Worm (Caenorhabditis elegans) whole organism, mixed stage, embryonic: Measurements from ENCODE around the gene rpl-6.

Experiments
- flh-1 ChIP-seq: fragments of 200-800 bp; sonication (Bioruptor generic); optimal IDR thresholded peaks from 2 replicates; lab custom pipeline; 2018; ENCODE audit warnings: mild to moderate bottlenecking, missing genetic modification characterization, moderate library complexity, missing compliant biosample characterization
- lin-13 ChIP-seq: fragments of 150-350 bp; optimal IDR thresholded peaks from 2 replicates; lab custom pipeline; 2014; ENCODE audit warnings: missing biosample characterization, missing genetic modification characterization
- pha-4 ChIP-seq: fragments of 150-350 bp; optimal IDR thresholded peaks from 2 replicates; lab custom pipeline; 2018; ENCODE audit warnings: missing biosample characterization, missing genetic modification reagents, missing genetic modification characterization
- snpc-4 ChIP-seq: fragments of 150-350 bp; optimal IDR thresholded peaks from 2 replicates; lab custom pipeline; 2014; ENCODE audit warnings: missing biosample characterization, missing genetic modification characterization
- tbx-8 ChIP-seq: fragments of 200-800 bp; sonication (Bioruptor generic); optimal IDR thresholded peaks from 2 replicates; lab custom pipeline; 2018; ENCODE audit warnings: mild to moderate bottlenecking, missing genetic modification characterization, moderate library complexity, missing compliant biosample characterization
- ztf-11 ChIP-seq: fragments of 150-350 bp; optimal IDR thresholded peaks from 2 replicates; lab custom pipeline; 2014; ENCODE audit warnings: missing biosample characterization, missing genetic modification characterization

- TF ChIP-seq flh-1 (GFP tag; lab: Kevin White, UChicago), result no peak
- TF ChIP-seq tbx-8 (GFP tag; lab: Kevin White, UChicago), result no peak
- no peak for TF ChIP-seq lin-13 (tag; lab: Kevin White, UChicago)
- no peak for TF ChIP-seq ztf-11
- no peak for TF ChIP-seq snpc-4 (tag; lab: Kevin White, UChicago)
- TF ChIP-seq pha-4 (tag; lab: Kevin White, UChicago), result no peak
Observed at ce11 chrIII:7241065-7241464, 32.8 kb downstream of the rpl-6 start, which contains the start of gene ztf-31.
